Fruit fly (Drosophila melanogaster) whole organism, prepupa: ENCODE data around the gene Dok.

Source experiments
- CG4318 ChIP-seq: fragments of 200-800 bp; sonication (Bioruptor generic); optimal IDR thresholded peaks from 3 replicates; lab custom pipeline; 2017; ENCODE audit warnings: missing biosample characterization, mild to moderate bottlenecking, missing genetic modification characterization
- Eip75B ChIP-seq: fragments of 200-800 bp; sonication (Bioruptor generic); optimal IDR thresholded peaks from 3 replicates; lab custom pipeline; 2016; ENCODE audit warnings: missing biosample characterization, missing genetic modification characterization

DNA sequence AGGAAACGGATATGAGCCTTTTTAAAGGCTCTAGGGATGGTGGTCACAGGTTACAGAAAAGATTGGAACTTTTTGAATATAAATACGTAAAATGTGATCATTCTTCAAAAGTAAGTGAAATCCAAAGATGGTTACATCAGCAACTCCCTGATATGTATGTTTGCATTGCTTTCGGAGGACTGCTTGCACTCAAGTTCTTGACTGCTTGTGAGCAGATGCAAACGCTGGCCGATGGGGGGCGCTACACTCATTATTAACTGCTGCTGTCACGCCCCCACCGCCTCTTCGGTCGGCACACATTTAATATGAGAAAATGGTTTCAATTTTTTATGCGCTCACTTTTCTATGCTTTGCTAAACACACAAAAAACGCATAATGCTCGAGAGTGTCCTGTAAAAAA lies 25.9 kb downstream of the Dok start:
- no peak for TF ChIP-seq Eip75B (GFP tag; lab: Kevin White, UChicago)
- TF ChIP-seq CG4318 (GFP tag; lab: Kevin White, UChicago): no peak
